Worm (Caenorhabditis elegans): ENCODE data around the gene trmt-10C.2.
A peak's percentile ranks its signal among the peaks of the same experiment; 100 is the strongest.

Gene trmt-10C.2

DNA sequence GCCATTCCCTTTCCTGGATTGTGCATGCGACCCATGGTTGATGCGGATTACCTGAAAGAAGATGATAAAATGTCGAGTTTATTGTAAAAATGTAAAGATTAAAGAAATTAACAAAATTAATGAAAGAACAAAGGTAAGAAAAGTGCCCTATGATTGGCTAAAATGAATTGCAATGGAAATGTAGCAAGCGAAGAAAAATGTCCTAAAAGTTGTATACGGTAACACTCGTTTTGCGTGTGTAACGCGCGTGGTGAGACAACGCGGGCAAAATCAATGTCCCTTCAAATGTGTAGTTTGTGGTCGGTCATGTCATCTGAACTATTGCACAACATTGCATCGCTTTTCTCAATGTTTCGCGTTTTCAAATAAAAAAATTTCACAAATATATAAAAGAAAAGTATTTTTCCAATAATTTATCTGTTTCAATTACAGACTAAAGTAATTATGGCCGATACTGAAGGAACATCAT, 28.9 kb downstream of the trmt-10C.2 start, which contains the start of the genes rps-13 and nfx-1:
Gene rps-13, minus strand, starts transcription at position 51 of the 469 bp plus-strand sequence.
Gene nfx-1, plus strand, starts transcription at position 433 of the 469 bp plus-strand sequence.
- TF ChIP-seq pes-1 (GFP tag; IDR thresholded peaks at IDR 0.05) (no peak), F13C5.2 (tag; optimal IDR thresholded peaks at IDR 0.05) (peak; percentile 24), B0310.2 (tag; optimal IDR thresholded peaks at IDR 0.05) (no peak)

DNA sequence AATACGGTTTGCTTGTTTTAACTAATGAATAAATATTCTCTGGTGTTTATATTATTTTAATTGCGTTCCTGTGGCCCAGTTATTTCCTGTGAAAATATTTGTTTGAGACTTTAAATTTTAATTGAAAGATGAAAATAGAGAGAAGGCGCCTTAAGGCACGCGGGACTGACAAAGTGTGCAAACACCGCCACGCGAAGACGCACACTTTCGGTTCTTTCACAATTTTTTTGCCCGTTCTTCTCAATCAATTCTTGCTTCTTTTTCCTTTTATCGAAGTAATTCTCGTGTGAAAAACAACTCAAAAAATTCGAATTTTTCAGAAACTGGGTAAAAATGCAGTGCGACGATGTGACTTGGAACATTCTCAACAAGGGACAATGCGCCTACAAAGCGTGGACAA, 33.0 kb downstream of the trmt-10C.2 start, which contains the start of gene C16A3.6:
Gene C16A3.6, plus strand, starts transcription at position 84 of the 400 bp plus-strand sequence.
- TF ChIP-seq pes-1 (GFP tag; IDR thresholded peaks at IDR 0.05): no peak
- no peak for TF ChIP-seq tra-4 (tag; optimal IDR thresholded peaks at IDR 0.05)
- TF ChIP-seq F13C5.2 (tag; optimal IDR thresholded peaks at IDR 0.05): peak; percentile 9
- peak; percentile 82 for TF ChIP-seq ama-1 (optimal IDR thresholded peaks at IDR 0.05)
- no peak for TF ChIP-seq tbx-37 (GFP tag; conservative IDR thresholded peaks at IDR 0.05)

DNA sequence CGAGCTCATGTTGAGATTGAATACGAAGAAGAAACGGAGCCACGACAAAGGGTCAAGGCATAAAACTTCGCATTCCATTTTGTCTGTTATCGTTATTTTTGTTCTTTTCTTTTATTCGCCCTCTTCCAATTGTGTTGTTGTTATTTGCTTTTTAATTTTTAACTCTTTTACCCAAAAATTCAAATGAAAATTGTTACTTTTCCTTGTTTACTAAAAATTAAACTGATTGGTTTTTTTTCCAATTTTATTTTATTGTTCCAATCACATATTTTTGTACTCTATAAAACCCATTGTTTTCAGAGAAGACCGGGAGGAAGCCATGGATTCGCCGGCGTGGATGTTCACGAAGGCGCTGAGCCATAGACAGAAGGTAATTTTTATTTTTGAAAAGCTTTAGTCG, 34.4 kb downstream of the trmt-10C.2 start, which contains the start of gene C16A3.5:
Gene C16A3.5, plus strand, starts transcription at position 301 of the 400 bp plus-strand sequence.
- TF ChIP-seq tbx-11 (GFP tag; IDR thresholded peaks at IDR 0.05) (no peak), F13C5.2 (tag; optimal IDR thresholded peaks at IDR 0.05) (no peak), scrt-1 (GFP tag; IDR thresholded peaks at IDR 0.05) (no peak), tra-4 (tag; optimal IDR thresholded peaks at IDR 0.05) (no peak), sea-1 (GFP tag; conservative IDR thresholded peaks at IDR 0.05) (no peak), ama-1 (optimal IDR thresholded peaks at IDR 0.05) (no peak), ets-7 (tag; optimal IDR thresholded peaks at IDR 0.05) (no peak), ceh-13 (GFP tag; optimal IDR thresholded peaks at IDR 0.05) (no peak), ceh-36 (tag; optimal IDR thresholded peaks at IDR 0.05) (no peak), aly-1 (tag; optimal IDR thresholded peaks at IDR 0.05) (no peak), hnd-1 (tag; optimal IDR thresholded peaks at IDR 0.05) (no peak), pes-1 (GFP tag; IDR thresholded peaks at IDR 0.05) (no peak), hmbx-1 (tag; optimal IDR thresholded peaks at IDR 0.05) (no peak), hmg-4 (GFP tag; optimal IDR thresholded peaks at IDR 0.05) (no peak), tbx-37 (GFP tag; conservative IDR thresholded peaks at IDR 0.05) (no peak), flt-1 (GFP tag; IDR thresholded peaks at IDR 0.05) (no peak), B0310.2 (tag; optimal IDR thresholded peaks at IDR 0.05) (no peak)

- no peak for TF ChIP-seq ceh-13 (GFP tag; optimal IDR thresholded peaks at IDR 0.05)
- TF ChIP-seq ama-1 (optimal IDR thresholded peaks at IDR 0.05): peak; percentile 91
Observed at ce11 chrIII:6381584-6382391, 35.7 kb downstream of the trmt-10C.2 start, which contains the start of gene znf-622. Gene znf-622 (plus strand): TSS chrIII:6381634.

DNA sequence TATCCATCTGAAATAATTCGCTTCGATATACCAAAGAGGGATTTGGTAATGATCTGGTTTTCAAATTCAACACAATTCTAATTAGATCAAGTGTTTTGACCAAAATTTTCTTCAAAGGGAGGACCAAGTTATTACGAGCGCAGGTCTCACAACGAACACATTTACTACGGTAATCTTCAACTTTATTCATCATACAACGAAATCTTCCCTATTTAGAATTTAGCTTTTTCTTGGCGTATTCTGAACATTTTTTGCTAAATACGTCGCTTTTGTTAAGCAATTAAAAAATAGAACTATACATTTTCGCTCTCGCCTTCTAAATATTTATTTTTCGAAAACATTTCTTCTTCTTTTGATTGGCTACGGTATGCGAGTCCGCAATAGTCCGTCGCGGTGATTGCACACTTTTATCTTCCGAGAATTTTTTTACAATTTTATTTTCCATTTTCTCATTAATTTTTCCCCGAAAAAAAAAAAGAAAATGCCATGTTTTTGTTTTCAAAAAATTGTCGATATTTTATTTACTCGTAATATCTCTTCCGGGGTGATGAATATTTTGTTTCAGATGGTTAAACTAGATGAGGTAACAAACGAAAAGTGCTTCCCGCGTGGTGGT, 37.0 kb downstream of the trmt-10C.2 start, which contains the start of gene let-716:
Gene let-716, plus strand, starts transcription at position 566 of the 616 bp plus-strand sequence.
- TF ChIP-seq ama-1 (optimal IDR thresholded peaks at IDR 0.05): peak; percentile 15
- TF ChIP-seq scrt-1 (GFP tag; IDR thresholded peaks at IDR 0.05): no peak

ce11 chrIII:6389533-6389932, 43.5 kb downstream of the trmt-10C.2 start, which contains the start of gene C16A3.2:
Gene C16A3.2 (plus strand): TSS chrIII:6389833.
- TF ChIP-seq ets-7 (tag; optimal IDR thresholded peaks at IDR 0.05) (no peak), scrt-1 (GFP tag; IDR thresholded peaks at IDR 0.05) (no peak), ama-1 (optimal IDR thresholded peaks at IDR 0.05) (no peak), F13C5.2 (tag; optimal IDR thresholded peaks at IDR 0.05) (no peak), tbx-11 (GFP tag; IDR thresholded peaks at IDR 0.05) (no peak), pes-1 (GFP tag; IDR thresholded peaks at IDR 0.05) (no peak), hmg-4 (GFP tag; optimal IDR thresholded peaks at IDR 0.05) (no peak), sea-1 (GFP tag; conservative IDR thresholded peaks at IDR 0.05) (no peak), aly-1 (tag; optimal IDR thresholded peaks at IDR 0.05) (no peak), tbx-37 (GFP tag; conservative IDR thresholded peaks at IDR 0.05) (no peak), hmbx-1 (tag; optimal IDR thresholded peaks at IDR 0.05) (no peak), B0310.2 (tag; optimal IDR thresholded peaks at IDR 0.05) (no peak), tra-4 (tag; optimal IDR thresholded peaks at IDR 0.05) (no peak), hnd-1 (tag; optimal IDR thresholded peaks at IDR 0.05) (no peak), ceh-36 (tag; optimal IDR thresholded peaks at IDR 0.05) (no peak)

ce11 chrIII:6390644-6391043, 44.6 kb downstream of the trmt-10C.2 start, which contains the start of gene smrc-1:
Gene smrc-1 (plus strand): TSS chrIII:6390944.
- TF ChIP-seq ama-1 (optimal IDR thresholded peaks at IDR 0.05): no peak
- no peak for TF ChIP-seq aly-1 (tag; optimal IDR thresholded peaks at IDR 0.05)
- TF ChIP-seq hmg-4 (GFP tag; optimal IDR thresholded peaks at IDR 0.05): no peak
- no peak for TF ChIP-seq hnd-1 (tag; optimal IDR thresholded peaks at IDR 0.05)
- no peak for TF ChIP-seq scrt-1 (GFP tag; IDR thresholded peaks at IDR 0.05)
- no peak for TF ChIP-seq B0310.2 (tag; optimal IDR thresholded peaks at IDR 0.05)
- TF ChIP-seq ceh-13 (GFP tag; optimal IDR thresholded peaks at IDR 0.05): no peak
- no peak for TF ChIP-seq tbx-11 (GFP tag; IDR thresholded peaks at IDR 0.05)
- TF ChIP-seq ets-7 (tag; optimal IDR thresholded peaks at IDR 0.05): no peak
- no peak for TF ChIP-seq tra-4 (tag; optimal IDR thresholded peaks at IDR 0.05)
- TF ChIP-seq F13C5.2 (tag; optimal IDR thresholded peaks at IDR 0.05): no peak
- no peak for TF ChIP-seq tbx-37 (GFP tag; conservative IDR thresholded peaks at IDR 0.05)
- no peak for TF ChIP-seq sea-1 (GFP tag; conservative IDR thresholded peaks at IDR 0.05)
- no peak for TF ChIP-seq ceh-36 (tag; optimal IDR thresholded peaks at IDR 0.05)
- no peak for TF ChIP-seq hmbx-1 (tag; optimal IDR thresholded peaks at IDR 0.05)
- TF ChIP-seq flt-1 (GFP tag; IDR thresholded peaks at IDR 0.05): no peak
- TF ChIP-seq pes-1 (GFP tag; IDR thresholded peaks at IDR 0.05): no peak
